Fruit fly (Drosophila melanogaster) whole organism, pupa: Measurements from ENCODE around the gene CG1979.
A peak's percentile ranks its signal among the peaks of the same experiment; 100 is the strongest.

Experiments
- CG10348 ChIP-seq: fragments of 200-800 bp; sonication (Bioruptor generic); IDR thresholded peaks from 2 replicates; pipeline ENCODE4 v1.3.6; 2022; ENCODE audit warnings: missing biosample characterization, missing genetic modification characterization
- CG12605 ChIP-seq: fragments of 200-800 bp; sonication (Bioruptor generic); IDR thresholded peaks from 2 replicates; pipeline ENCODE4 v1.3.6; 2022; ENCODE audit warnings: missing biosample characterization, missing genetic modification characterization
- CG13204 ChIP-seq: fragments of 200-800 bp; sonication (Bioruptor generic); optimal IDR thresholded peaks from 2 replicates; lab custom pipeline; 2018; ENCODE audit warnings: missing biosample characterization, mild to moderate bottlenecking, missing genetic modification characterization, moderate library complexity
- CG14655 ChIP-seq: fragments of 200-800 bp; sonication (Bioruptor generic); optimal IDR thresholded peaks from 3 replicates; lab custom pipeline; 2017; ENCODE audit warnings: mild to moderate bottlenecking, missing biosample characterization, missing genetic modification reagents, missing genetic modification characterization
- CG15710 ChIP-seq: fragments of 200-800 bp; sonication (Bioruptor generic); optimal IDR thresholded peaks from 2 replicates; lab custom pipeline; 2018; ENCODE audit warnings: missing biosample characterization, mild to moderate bottlenecking, missing genetic modification characterization, moderate library complexity
- CG17806 ChIP-seq: fragments of 200-800 bp; sonication (Bioruptor generic); optimal IDR thresholded peaks from 2 replicates; lab custom pipeline; 2018; ENCODE audit warnings: missing biosample characterization, mild to moderate bottlenecking, missing genetic modification characterization, moderate library complexity
- CG32121 ChIP-seq: fragments of 200-800 bp; sonication (Bioruptor generic); IDR thresholded peaks from 2 replicates; pipeline ENCODE4 v1.3.6; 2022; ENCODE audit warnings: missing biosample characterization, missing genetic modification characterization
- CG34367 ChIP-seq: fragments of 200-800 bp; sonication (Bioruptor generic); optimal IDR thresholded peaks from 2 replicates; lab custom pipeline; 2018; ENCODE audit warnings: missing biosample characterization, mild to moderate bottlenecking, missing genetic modification characterization
- CG4496 ChIP-seq: fragments of 200-800 bp; sonication (Bioruptor generic); IDR thresholded peaks from 3 replicates; pipeline ENCODE4 v1.3.6; 2022; ENCODE audit warnings: missing biosample characterization, missing genetic modification characterization
- CG8159 ChIP-seq: fragments of 200-800 bp; sonication (Bioruptor generic); optimal IDR thresholded peaks from 3 replicates; lab custom pipeline; 2018; ENCODE audit warnings: missing biosample characterization, mild to moderate bottlenecking, missing genetic modification characterization, moderate library complexity
- CG8301 ChIP-seq: fragments of 200-800 bp; sonication (Bioruptor generic); optimal IDR thresholded peaks from 2 replicates; lab custom pipeline; 2018; ENCODE audit warnings: missing biosample characterization, mild to moderate bottlenecking, missing genetic modification characterization
- CG9948 ChIP-seq: fragments of 200-800 bp; sonication (Bioruptor generic); optimal IDR thresholded peaks from 2 replicates; lab custom pipeline; 2018; ENCODE audit warnings: missing biosample characterization, mild to moderate bottlenecking, missing genetic modification characterization, moderate library complexity
- D1 ChIP-seq: fragments of 200-800 bp; sonication (Bioruptor generic); optimal IDR thresholded peaks from 2 replicates; lab custom pipeline; 2018; ENCODE audit warnings: missing biosample characterization, mild to moderate bottlenecking, missing genetic modification characterization, moderate library complexity
- EcR ChIP-seq: fragments of 200-800 bp; sonication (Bioruptor generic); optimal IDR thresholded peaks from 3 replicates; lab custom pipeline; 2019; ENCODE audit warnings: missing biosample characterization, missing genetic modification characterization, mild to moderate bottlenecking, moderate library complexity, missing genetic modification reagents
- Ets98B ChIP-seq: fragments of 200-800 bp; sonication (Bioruptor generic); IDR thresholded peaks from 2 replicates; pipeline ENCODE4 v1.3.6; 2022; ENCODE audit warnings: missing biosample characterization, missing genetic modification characterization
- Pif1A ChIP-seq: fragments of 200-800 bp; sonication (Bioruptor generic); optimal IDR thresholded peaks from 3 replicates; lab custom pipeline; 2016; ENCODE audit warnings: missing biosample characterization, missing genetic modification characterization
- Pif1B ChIP-seq: fragments of 200-800 bp; sonication (Bioruptor generic); optimal IDR thresholded peaks from 3 replicates; lab custom pipeline; 2016; ENCODE audit warnings: missing biosample characterization, missing genetic modification characterization
- Snoo ChIP-seq: fragments of 200-800 bp; sonication (Bioruptor generic); optimal IDR thresholded peaks from 3 replicates; lab custom pipeline; 2017; ENCODE audit warnings: missing biosample characterization, mild to moderate bottlenecking, missing genetic modification characterization, inconsistent platforms
- fd96Ca ChIP-seq: fragments of 200-800 bp; sonication (Bioruptor generic); IDR thresholded peaks from 3 replicates; pipeline ENCODE4 v1.3.6; 2022; ENCODE audit warnings: missing biosample characterization, missing genetic modification characterization
- gl ChIP-seq: fragments of 200-800 bp; sonication (Bioruptor generic); optimal IDR thresholded peaks from 2 replicates; lab custom pipeline; 2018; ENCODE audit warnings: missing biosample characterization, mild to moderate bottlenecking, missing genetic modification characterization
- rn ChIP-seq: fragments of 200-800 bp; sonication (Bioruptor generic); IDR thresholded peaks from 2 replicates; pipeline ENCODE4 v1.3.6; 2022; ENCODE audit warnings: missing biosample characterization, missing genetic modification characterization

Gene CG1979

dm6 chr3R:7040894-7041293 lies 13.5 kb upstream of the CG1979 start:
- TF ChIP-seq CG34367 (tag; lab: Kevin White, UChicago) = no peak
- no peak for TF ChIP-seq CG15710 (tag; lab: Kevin White, UChicago)
- no peak for TF ChIP-seq fd96Ca (GFP tag; lab: Robert Waterston, UW)
- peak; percentile 72 for TF ChIP-seq CG8159 (tag; lab: Kevin White, UChicago)

dm6 chr3R:7044016-7044415 lies 10.4 kb upstream of the CG1979 start:
- no peak for TF ChIP-seq CG13204
- no peak for TF ChIP-seq CG34367 (tag; lab: Kevin White, UChicago)
- TF ChIP-seq CG17806 (tag; lab: Kevin White, UChicago) = no peak
- no peak for TF ChIP-seq rn
- TF ChIP-seq Snoo (tag; lab: Kevin White, UChicago) = no peak
- no peak for TF ChIP-seq CG15710 (tag; lab: Kevin White, UChicago)
- no peak for TF ChIP-seq D1 (tag; lab: Kevin White, UChicago)
- no peak for TF ChIP-seq gl (tag; lab: Kevin White, UChicago)

- TF ChIP-seq CG9948 (tag; lab: Kevin White, UChicago) = no peak
- no peak for TF ChIP-seq Pif1A (GFP tag; lab: Kevin White, UChicago)
- TF ChIP-seq rn = no peak
- no peak for TF ChIP-seq CG34367 (tag; lab: Kevin White, UChicago)
- no peak for TF ChIP-seq gl (tag; lab: Kevin White, UChicago)
- no peak for TF ChIP-seq CG4496 (GFP tag; lab: Robert Waterston, UW)
- TF ChIP-seq Pif1B (GFP tag; lab: Kevin White, UChicago) = no peak
- no peak for TF ChIP-seq CG12605 (GFP tag; lab: Robert Waterston, UW)
- no peak for TF ChIP-seq CG8301
- TF ChIP-seq CG10348 (GFP tag; lab: Robert Waterston, UW) = no peak
- TF ChIP-seq CG8159 (tag; lab: Kevin White, UChicago) = no peak
- no peak for TF ChIP-seq Snoo (tag; lab: Kevin White, UChicago)
These were observed 2.1 kb upstream of the CG1979 start, which contains the start of gene Sodh1 for dm6 chr3R:7052242-7052641. Sodh1 (plus strand) TSS chr3R:7052335.

dm6 chr3R:7058017-7058416 lies 3.6 kb downstream of the CG1979 start:
- no peak for TF ChIP-seq Snoo (tag; lab: Kevin White, UChicago)
- TF ChIP-seq CG8301 = no peak
- no peak for TF ChIP-seq Pif1B (GFP tag; lab: Kevin White, UChicago)

- TF ChIP-seq CG17806 (tag; lab: Kevin White, UChicago) = no peak
- TF ChIP-seq CG8159 (tag; lab: Kevin White, UChicago) = no peak
- TF ChIP-seq CG12605 (GFP tag; lab: Robert Waterston, UW) = no peak
- no peak for TF ChIP-seq rn
- no peak for TF ChIP-seq Pif1A (GFP tag; lab: Kevin White, UChicago)
- TF ChIP-seq CG9948 (tag; lab: Kevin White, UChicago) = no peak
- TF ChIP-seq CG4496 (GFP tag; lab: Robert Waterston, UW) = no peak
- no peak for TF ChIP-seq CG10348 (GFP tag; lab: Robert Waterston, UW)
- no peak for TF ChIP-seq gl (tag; lab: Kevin White, UChicago)
- no peak for TF ChIP-seq Ets98B
- no peak for TF ChIP-seq Pif1B (GFP tag; lab: Kevin White, UChicago)
- TF ChIP-seq CG13204 = no peak
- TF ChIP-seq Snoo (tag; lab: Kevin White, UChicago) = no peak
- no peak for TF ChIP-seq CG32121
- no peak for TF ChIP-seq CG34367 (tag; lab: Kevin White, UChicago)
- TF ChIP-seq D1 (tag; lab: Kevin White, UChicago) = no peak
- TF ChIP-seq CG8301 = no peak
- TF ChIP-seq EcR = no peak
- TF ChIP-seq fd96Ca (GFP tag; lab: Robert Waterston, UW) = no peak
These were observed 4.6 kb downstream of the CG1979 start, which contains the start of gene dj for dm6 chr3R:7059015-7059414. dj (plus strand) TSS chr3R:7059315.

dm6 chr3R:7060467-7060866 lies 6.1 kb downstream of the CG1979 start, which contains the start of gene djl:
djl (plus strand) TSS chr3R:7060767.
- TF ChIP-seq Pif1A (GFP tag; lab: Kevin White, UChicago) (no peak), CG14655 (no peak), CG8301 (no peak), CG15710 (tag; lab: Kevin White, UChicago) (no peak), gl (tag; lab: Kevin White, UChicago) (no peak), CG9948 (tag; lab: Kevin White, UChicago) (no peak), CG10348 (GFP tag; lab: Robert Waterston, UW) (no peak), Pif1B (GFP tag; lab: Kevin White, UChicago) (no peak), EcR (no peak), fd96Ca (GFP tag; lab: Robert Waterston, UW) (no peak), D1 (tag; lab: Kevin White, UChicago) (no peak)

- TF ChIP-seq rn = no peak
These were observed 7.5 kb downstream of the CG1979 start, which contains the start of gene Mst84B for dm6 chr3R:7061875-7062274. Mst84B (plus strand) TSS chr3R:7062175.
